Fruit fly (Drosophila melanogaster) whole organism, embryonic: ENCODE results near the gene CG43248.

Source experiments
- CG10209 ChIP-seq: fragments of 200-800 bp; sonication (Bioruptor generic); optimal IDR thresholded peaks from 3 replicates; lab custom pipeline; 2017; ENCODE audit warnings: missing biosample characterization, mild to moderate bottlenecking, missing genetic modification characterization, missing genetic modification reagents
- CG12299 ChIP-seq: fragments of 200-800 bp; sonication (Bioruptor generic); optimal IDR thresholded peaks from 2 replicates; lab custom pipeline; 2018; ENCODE audit warnings: missing biosample characterization, mild to moderate bottlenecking, missing genetic modification characterization
- CG13123 ChIP-seq: fragments of 200-800 bp; sonication (Bioruptor generic); optimal IDR thresholded peaks from 2 replicates; lab custom pipeline; 2016; ENCODE audit warnings: missing biosample characterization, missing genetic modification characterization
- CG13424 ChIP-seq: fragments of 200-800 bp; sonication (Bioruptor generic); optimal IDR thresholded peaks from 2 replicates; lab custom pipeline; 2019; ENCODE audit warnings: missing biosample characterization, mild to moderate bottlenecking, missing genetic modification characterization, moderate library complexity
- CG17328 ChIP-seq: fragments of 200-800 bp; sonication (Bioruptor generic); IDR thresholded peaks from 2 replicates; pipeline ENCODE4 v1.3.6; 2022; ENCODE audit warnings: missing biosample characterization, missing genetic modification characterization
- CG18011 ChIP-seq: fragments of 200-800 bp; sonication (Bioruptor generic); optimal IDR thresholded peaks from 2 replicates; lab custom pipeline; 2017; ENCODE audit warnings: missing biosample characterization, missing genetic modification characterization, mild to moderate bottlenecking, moderate library complexity, missing genotype
- CG2116 ChIP-seq: fragments of 200-800 bp; sonication (Bioruptor generic); optimal IDR thresholded peaks from 3 replicates; lab custom pipeline; 2018; ENCODE audit warnings: missing biosample characterization, mild to moderate bottlenecking, missing genetic modification characterization
- CG2199 ChIP-seq: fragments of 200-800 bp; sonication (Bioruptor generic); IDR thresholded peaks from 3 replicates; pipeline ENCODE4 v1.3.6; 2022; ENCODE audit warnings: missing biosample characterization, missing genetic modification characterization
- CG2678 ChIP-seq: fragments of 200-800 bp; sonication (Bioruptor generic); optimal IDR thresholded peaks from 3 replicates; lab custom pipeline; 2019; ENCODE audit warnings: missing biosample characterization, mild to moderate bottlenecking, missing genetic modification characterization, moderate library complexity
- CG31365 ChIP-seq: fragments of 200-800 bp; sonication (Bioruptor generic); optimal IDR thresholded peaks from 2 replicates; lab custom pipeline; 2018; ENCODE audit warnings: missing biosample characterization, mild to moderate bottlenecking, missing genetic modification characterization
- CG31441 ChIP-seq: fragments of 200-800 bp; sonication (Bioruptor generic); IDR thresholded peaks from 2 replicates; pipeline ENCODE4 v1.3.6; 2022; ENCODE audit warnings: missing biosample characterization, missing genetic modification characterization
- CG33557 ChIP-seq: fragments of 200-800 bp; sonication (Bioruptor generic); optimal IDR thresholded peaks from 2 replicates; lab custom pipeline; 2019; ENCODE audit warnings: missing biosample characterization, mild to moderate bottlenecking, missing genetic modification characterization, moderate library complexity
- CG3726 ChIP-seq: fragments of 200-800 bp; sonication (Bioruptor generic); IDR thresholded peaks from 3 replicates; pipeline ENCODE4, ENCODE4 v1.3.6; 2022; ENCODE audit warnings: missing biosample characterization, missing genetic modification characterization
- CG4328 ChIP-seq: fragments of 200-800 bp; sonication (Bioruptor generic); optimal IDR thresholded peaks from 3 replicates; lab custom pipeline; 2017; ENCODE audit warnings: missing biosample characterization, missing genetic modification reagents, missing genetic modification characterization
- CG4424 ChIP-seq: fragments of 200-800 bp; sonication (Bioruptor generic); optimal IDR thresholded peaks from 3 replicates; lab custom pipeline; 2016; ENCODE audit warnings: missing biosample characterization, missing genetic modification characterization
- CG5245 ChIP-seq: fragments of 200-800 bp; sonication (Bioruptor generic); optimal IDR thresholded peaks from 3 replicates; lab custom pipeline; 2016; ENCODE audit warnings: missing biosample characterization, missing genetic modification characterization
- CG7987 ChIP-seq: fragments of 200-800 bp; sonication (Bioruptor generic); optimal IDR thresholded peaks from 2 replicates; lab custom pipeline; 2018; ENCODE audit warnings: missing biosample characterization, mild to moderate bottlenecking, missing genetic modification characterization, moderate library complexity
- CG8359 ChIP-seq: fragments of 200-800 bp; sonication (Bioruptor generic); optimal IDR thresholded peaks from 2 replicates; lab custom pipeline; 2017; ENCODE audit warnings: missing biosample characterization, mild to moderate bottlenecking, missing genetic modification characterization, borderline replicate concordance
- CG9797 ChIP-seq: fragments of 200-800 bp; sonication (Bioruptor generic); optimal IDR thresholded peaks from 3 replicates; lab custom pipeline; 2018; ENCODE audit warnings: missing biosample characterization, mild to moderate bottlenecking, missing genetic modification characterization
- Deaf1 ChIP-seq: fragments of 200-800 bp; optimal IDR thresholded peaks from 3 replicates; lab custom pipeline; 2019; ENCODE audit warnings: missing biosample characterization, mild to moderate bottlenecking, missing genetic modification characterization, moderate library complexity
- Dfd ChIP-seq, 2 experiments: fragments of >200 bp; optimal IDR thresholded peaks; 2 replicates each; lab custom pipeline; 2017; ENCODE audit warnings: missing biosample characterization in 2 of 2, missing genetic modification characterization in 2 of 2
- Doc3 ChIP-seq: fragments of 200-800 bp; sonication (Bioruptor generic); IDR thresholded peaks from 3 replicates; pipeline ENCODE4 v1.3.6; 2022; ENCODE audit warnings: missing biosample characterization, missing genetic modification characterization; ENCODE audit not compliant: partially characterized antibody
- Dp ChIP-seq: fragments of 200-800 bp; sonication (Bioruptor generic); optimal IDR thresholded peaks from 2 replicates; lab custom pipeline; 2018; ENCODE audit warnings: missing biosample characterization, mild to moderate bottlenecking, missing genetic modification characterization, moderate library complexity
- Dref ChIP-seq: fragments of 200-800 bp; sonication (Bioruptor generic); IDR thresholded peaks from 2 replicates; pipeline ENCODE4 v1.3.6; 2022; ENCODE audit warnings: missing biosample characterization, missing genetic modification characterization
- Eip74EF ChIP-seq, 2 experiments: fragments of 200-800 bp in 1 of 2; fragments of >200 bp in 1 of 2; sonication (Bioruptor generic) in 1 of 2; optimal IDR thresholded peaks; 2 replicates each; lab custom pipeline; 2017 to 2019; ENCODE audit warnings: missing biosample characterization in 2 of 2, missing genetic modification characterization in 2 of 2, mild to moderate bottlenecking in 1 of 2, moderate library complexity in 1 of 2
- Hmx ChIP-seq: fragments of 200-800 bp; sonication (Bioruptor generic); optimal IDR thresholded peaks from 2 replicates; lab custom pipeline; 2016; ENCODE audit warnings: missing biosample characterization, missing genetic modification characterization
- Hr39 ChIP-seq: fragments of >200 bp; optimal IDR thresholded peaks from 2 replicates; lab custom pipeline; 2017
- Jarid2 ChIP-seq: fragments of 200-800 bp; sonication (Bioruptor generic); optimal IDR thresholded peaks from 3 replicates; lab custom pipeline; 2017; ENCODE audit warnings: mild to moderate bottlenecking, missing biosample characterization, missing genetic modification reagents, missing genetic modification characterization
- Opbp ChIP-seq: fragments of 200-800 bp; sonication (Bioruptor generic); IDR thresholded peaks from 3 replicates; pipeline ENCODE4 v1.3.6; 2022; ENCODE audit warnings: missing biosample characterization, missing genetic modification characterization; ENCODE audit not compliant: partially characterized antibody
- Ptx1 ChIP-seq: fragments of 200-800 bp; sonication (Bioruptor generic); IDR thresholded peaks from 2 replicates; pipeline ENCODE4 v1.3.6; 2022; ENCODE audit warnings: missing biosample characterization, missing genetic modification characterization
- Rx ChIP-seq: fragments of 200-800 bp; sonication (Bioruptor generic); IDR thresholded peaks from 2 replicates; pipeline ENCODE4 v1.3.6; 2022; ENCODE audit warnings: missing biosample characterization, missing genetic modification characterization
- Side ChIP-seq: fragments of 200-800 bp; sonication (Bioruptor generic); optimal IDR thresholded peaks from 2 replicates; lab custom pipeline; 2016; ENCODE audit warnings: missing biosample characterization, missing genetic modification characterization
- YL-1 ChIP-seq: fragments of 200-800 bp; sonication (Bioruptor generic); optimal IDR thresholded peaks from 3 replicates; lab custom pipeline; 2017; ENCODE audit warnings: missing biosample characterization, mild to moderate bottlenecking, missing genetic modification characterization
- al ChIP-seq: fragments of 200-800 bp; sonication (Bioruptor generic); IDR thresholded peaks from 2 replicates; pipeline ENCODE4 v1.3.6; 2022; ENCODE audit warnings: missing biosample characterization, missing genetic modification characterization
- ash1 ChIP-seq: fragments of 200-800 bp; sonication (Bioruptor generic); optimal IDR thresholded peaks from 2 replicates; lab custom pipeline; 2018; ENCODE audit warnings: missing biosample characterization, mild to moderate bottlenecking, missing genetic modification characterization
- bcd ChIP-seq: fragments of 200-800 bp; sonication (Bioruptor generic); optimal IDR thresholded peaks from 2 replicates; lab custom pipeline; 2017; ENCODE audit warnings: missing biosample characterization, mild to moderate bottlenecking, missing genetic modification characterization
- chm ChIP-seq: fragments of 200-800 bp; sonication (Bioruptor generic); IDR thresholded peaks from 2 replicates; pipeline ENCODE4 v1.3.6; 2022; ENCODE audit warnings: missing biosample characterization, missing genetic modification characterization
- crol ChIP-seq: fragments of 200-800 bp; sonication (Bioruptor generic); IDR thresholded peaks from 2 replicates; pipeline ENCODE4 v1.3.6; 2022; ENCODE audit warnings: missing biosample characterization, missing genetic modification characterization
- ewg ChIP-seq: fragments of 200-800 bp; sonication (Bioruptor generic); optimal IDR thresholded peaks from 3 replicates; lab custom pipeline; 2017; ENCODE audit warnings: mild to moderate bottlenecking, missing biosample characterization, missing genetic modification reagents, missing genetic modification characterization
- fd96Cb ChIP-seq: fragments of 200-800 bp; sonication (Bioruptor generic); optimal IDR thresholded peaks from 2 replicates; lab custom pipeline; 2018; ENCODE audit warnings: missing biosample characterization, mild to moderate bottlenecking, missing genetic modification characterization, moderate library complexity
- gcm ChIP-seq: fragments of 200-800 bp; sonication (Bioruptor generic); optimal IDR thresholded peaks from 2 replicates; lab custom pipeline; 2019; ENCODE audit warnings: missing biosample characterization, mild to moderate bottlenecking, missing genetic modification characterization, moderate library complexity
- gro ChIP-seq: fragments of 200-800 bp; sonication (Bioruptor generic); optimal IDR thresholded peaks from 2 replicates; lab custom pipeline; 2016; ENCODE audit warnings: missing biosample characterization, missing genetic modification characterization
- jumu ChIP-seq: fragments of 200-800 bp; sonication (Bioruptor generic); optimal IDR thresholded peaks from 3 replicates; lab custom pipeline; 2016; ENCODE audit warnings: missing biosample characterization, missing genetic modification characterization
- sc ChIP-seq, 3 experiments: fragments of >200 bp in 2 of 3; fragments of 200-800 bp in 1 of 3; sonication (Bioruptor generic) in 1 of 3; optimal IDR thresholded peaks; 2 replicates in 2 of 3; 3 replicates in 1 of 3; lab custom pipeline; 2017; ENCODE audit warnings: mild to moderate bottlenecking in 1 of 3, missing biosample characterization in 1 of 3, missing genetic modification characterization in 1 of 3, missing genetic modification reagents in 1 of 3
- sens ChIP-seq: fragments of 200-800 bp; sonication (Bioruptor generic); peaks from one replicate; lab custom pipeline; 2016; ENCODE audit warnings: missing biosample characterization, missing genetic modification characterization
- sna ChIP-seq: fragments of 200-800 bp; sonication (Bioruptor generic); IDR thresholded peaks from 2 replicates; pipeline ENCODE4 v1.3.6; 2022; ENCODE audit warnings: missing biosample characterization, missing genetic modification characterization; ENCODE audit not compliant: partially characterized antibody
- tio ChIP-seq: fragments of 200-800 bp; sonication (Bioruptor generic); optimal IDR thresholded peaks from 2 replicates; lab custom pipeline; 2017; ENCODE audit warnings: missing biosample characterization, missing genetic modification characterization, inconsistent platforms
- unc-4 ChIP-seq: fragments of 200-800 bp; sonication (Bioruptor generic); IDR thresholded peaks from 2 replicates; pipeline ENCODE4 v1.3.6; 2022; ENCODE audit warnings: missing biosample characterization, missing genetic modification characterization; ENCODE audit not compliant: partially characterized antibody
- zen ChIP-seq: fragments of 200-800 bp; sonication (Bioruptor generic); optimal IDR thresholded peaks from 3 replicates; lab custom pipeline; 2018; ENCODE audit warnings: missing biosample characterization, mild to moderate bottlenecking, missing genetic modification characterization, moderate library complexity

CG43248 gene

DNA sequence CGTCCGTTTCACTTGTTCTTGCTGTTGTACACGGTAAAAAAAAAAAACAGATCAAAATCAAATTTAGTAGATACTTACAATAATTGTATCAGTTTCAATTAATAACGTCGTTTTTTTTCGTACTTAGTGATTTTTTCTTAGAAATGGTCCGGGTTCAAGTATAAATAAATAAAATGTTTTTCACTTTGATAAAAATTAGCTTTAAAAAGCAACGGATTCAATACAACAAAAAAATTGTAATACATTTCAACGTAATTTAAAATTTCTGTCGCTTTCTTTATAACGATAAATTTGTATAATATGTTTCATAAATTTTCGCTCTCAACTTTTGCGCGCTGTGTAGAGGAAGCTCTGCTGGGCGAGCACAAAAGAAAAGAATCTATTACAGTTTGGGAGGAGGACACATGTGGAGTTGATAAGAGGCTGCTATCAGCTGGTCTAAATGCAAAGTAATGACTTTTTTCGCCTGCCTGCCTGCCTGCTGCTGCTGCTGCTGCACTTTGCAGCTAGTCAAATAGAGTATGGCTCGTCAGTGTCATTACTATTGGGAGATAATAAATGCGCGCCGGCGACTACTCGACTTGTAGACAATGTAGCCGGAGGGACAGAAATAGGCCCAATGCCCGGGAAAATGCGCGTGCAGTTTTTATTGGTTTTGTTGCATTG is 6.8 kb upstream of the CG43248 start (continued):
- TF ChIP-seq gcm (GFP tag; lab: Kevin White, UChicago) (peak; percentile 51), CG5245 (GFP tag; lab: Kevin White, UChicago) (peak; percentile 45), tio (peak; percentile 68), Deaf1 (tag; lab: Kevin White, UChicago) (peak; percentile 31), Doc3 (no peak), Dref (GFP tag; lab: Robert Waterston, UW) (no peak), zen (tag; lab: Kevin White, UChicago) (peak; percentile 74), gro (GFP tag; lab: Kevin White, UChicago) (peak; percentile 20), Dfd (GFP tag; optimal IDR thresholded peaks at IDR 0.05; lab: Kevin White, UChicago) (no peak), CG10209 (GFP tag; lab: Kevin White, UChicago) (peak; percentile 76), CG9797 (GFP tag; lab: Kevin White, UChicago) (no peak), Dp (GFP tag; lab: Kevin White, UChicago) (no peak), ewg (GFP tag; lab: Kevin White, UChicago) (peak; percentile 50), CG17328 (GFP tag; lab: Robert Waterston, UW) (peak; percentile 39; the same call in 1 of the 2 replicates), CG12299 (tag; lab: Kevin White, UChicago) (no peak), CG2678 (peak; percentile 87), crol (GFP tag; lab: Robert Waterston, UW) (no peak), CG3726 (GFP tag; lab: Robert Waterston, UW) (no peak), ash1 (GFP tag; lab: Kevin White, UChicago) (no peak), sna (GFP tag; lab: Robert Waterston, UW) (no peak), CG31441 (peak; percentile 80), bcd (GFP tag; lab: Kevin White, UChicago) (peak; percentile 66), sc (optimal IDR thresholded peaks at IDR 0.05; lab: Kevin White, UChicago) (no peak), sc (GFP tag; optimal IDR thresholded peaks at IDR 0.05; lab: Kevin White, UChicago) (peak; percentile 69), Opbp (GFP tag; lab: Robert Waterston, UW) (no peak), CG13123 (GFP tag; lab: Kevin White, UChicago) (no peak), Ptx1 (GFP tag; lab: Robert Waterston, UW) (peak; percentile 73), al (GFP tag; lab: Robert Waterston, UW) (no peak), CG18011 (GFP tag; lab: Kevin White, UChicago) (peak; percentile 25), Jarid2 (GFP tag; lab: Kevin White, UChicago) (no peak), jumu (peak; percentile 1), CG2199 (GFP tag; lab: Robert Waterston, UW) (peak; percentile 55; the same call in 1 of the 3 replicates), CG33557 (GFP tag; lab: Kevin White, UChicago) (peak; percentile 46), Rx (GFP tag; lab: Robert Waterston, UW) (0 out of 2 replicates have a peak, but pooled peaks have one; percentile 10), sens (GFP tag; lab: Kevin White, UChicago) (peak; percentile 96), fd96Cb (peak; percentile 72), CG2116 (GFP tag; lab: Kevin White, UChicago) (peak; percentile 14), CG4328 (no peak), unc-4 (GFP tag; lab: Robert Waterston, UW) (no peak), Hmx (GFP tag; lab: Kevin White, UChicago) (peak; percentile 49), Eip74EF (GFP tag; optimal IDR thresholded peaks at IDR 0.05; lab: Kevin White, UChicago) (peak in 1 of 2 experiments; percentile 78), CG13424 (tag; lab: Kevin White, UChicago) (peak; percentile 71), Side (GFP tag; lab: Kevin White, UChicago) (no peak), CG7987 (GFP tag; lab: Kevin White, UChicago) (no peak), YL-1 (GFP tag; lab: Kevin White, UChicago) (no peak), CG8359 (GFP tag; lab: Kevin White, UChicago) (peak; percentile 41), Hr39 (lab: Kevin White, UChicago) (no peak), CG31365 (tag; lab: Kevin White, UChicago) (no peak), CG4424 (GFP tag; lab: Kevin White, UChicago) (peak; percentile 77), chm (GFP tag; lab: Robert Waterston, UW) (no peak)
